Fruit fly (Drosophila melanogaster): Measurements from ENCODE around the gene nrv1.

nrv1 gene

dm6 chr2L:6797408-6797807 lies 10.7 kb upstream of the nrv1 start (continued):
- TF ChIP-seq Sry-δ (GFP tag; optimal IDR thresholded peaks at IDR 0.05), result peak; percentile 53
- TF ChIP-seq CG8281 (tag; optimal IDR thresholded peaks at IDR 0.05), result no peak
- peak in 1 of 2 experiments; percentile 42 for TF ChIP-seq Pdp1 (GFP tag; optimal IDR thresholded peaks at IDR 0.05)
- no peak for TF ChIP-seq Awh (GFP tag; IDR thresholded peaks at IDR 0.05)
- no peak for TF ChIP-seq aop (GFP tag; IDR thresholded peaks at IDR 0.05)
- TF ChIP-seq CG16779 (GFP tag; IDR thresholded peaks at IDR 0.05), result peak; percentile 40; the same call in 1 of the 2 replicates
- peak; percentile 54; the same call in 2 of the 3 replicates for TF ChIP-seq dysf (GFP tag; IDR thresholded peaks at IDR 0.05)
- TF ChIP-seq pros (GFP tag; optimal IDR thresholded peaks at IDR 0.05), result no peak
- TF ChIP-seq Scr (GFP tag; IDR thresholded peaks at IDR 0.05; ENCODE audit: partially characterized antibody), result peak; percentile 41; the same call in 1 of the 2 replicates
- TF ChIP-seq otp (GFP tag; IDR thresholded peaks at IDR 0.05), result no peak
- TF ChIP-seq abd-A (tag; optimal IDR thresholded peaks at IDR 0.05), result no peak
- TF ChIP-seq schlank (tag; optimal IDR thresholded peaks at IDR 0.05), result no peak
- peak; percentile 30 for TF ChIP-seq CG12391 (tag; optimal IDR thresholded peaks at IDR 0.05)
- TF ChIP-seq Adf1 (GFP tag; IDR thresholded peaks at IDR 0.05), result no peak
- peak; percentile 59 for TF ChIP-seq CG7839 (tag; optimal IDR thresholded peaks at IDR 0.05)
- TF ChIP-seq hth (optimal IDR thresholded peaks at IDR 0.05), result no peak
- no peak for TF ChIP-seq ac (GFP tag; optimal IDR thresholded peaks at IDR 0.05)
- no peak for TF ChIP-seq CG12155 (GFP tag; optimal IDR thresholded peaks at IDR 0.05)
- peak; percentile 47 for TF ChIP-seq Sox102F (GFP tag; optimal IDR thresholded peaks at IDR 0.05)
- TF ChIP-seq HHEX (GFP tag; optimal IDR thresholded peaks at IDR 0.05), result no peak
- no peak for TF ChIP-seq salm (tag; optimal IDR thresholded peaks at IDR 0.05)
- TF ChIP-seq dati (GFP tag; IDR thresholded peaks at IDR 0.05), result no peak
- peak; percentile 71 for TF ChIP-seq CG15514 (GFP tag; optimal IDR thresholded peaks at IDR 0.05)
- TF ChIP-seq bsh (GFP tag; optimal IDR thresholded peaks at IDR 0.05), result peak in 1 of 2 experiments; percentile 9
- TF ChIP-seq CG16813 (GFP tag; IDR thresholded peaks at IDR 0.05; ENCODE audit: partially characterized antibody), result peak; percentile 41; the same call in 1 of the 3 replicates
- TF ChIP-seq grau (tag; optimal IDR thresholded peaks at IDR 0.05), result peak; percentile 52
- TF ChIP-seq trem (tag; optimal IDR thresholded peaks at IDR 0.05), result peak; percentile 66
- no peak for TF ChIP-seq rib (GFP tag; IDR thresholded peaks at IDR 0.05)
- TF ChIP-seq CG7271 (tag; optimal IDR thresholded peaks at IDR 0.05), result no peak
- no peak for TF ChIP-seq hb (GFP tag; IDR thresholded peaks at IDR 0.05; ENCODE audit: partially characterized antibody)
- no peak for TF ChIP-seq Ravus (GFP tag; IDR thresholded peaks at IDR 0.05)
- TF ChIP-seq CrebB (tag; optimal IDR thresholded peaks at IDR 0.05), result no peak
- peak; percentile 2 for TF ChIP-seq scrt (GFP tag; optimal IDR thresholded peaks at IDR 0.05)
- TF ChIP-seq PHDP (tag; optimal IDR thresholded peaks at IDR 0.05), result peak; percentile 27
- no peak for TF ChIP-seq sens-2 (GFP tag; IDR thresholded peaks at IDR 0.05)
- TF ChIP-seq ab (GFP tag; optimal IDR thresholded peaks at IDR 0.05), result no peak
- no peak for TF ChIP-seq Hey (tag; optimal IDR thresholded peaks at IDR 0.05)
- no peak for TF ChIP-seq YL-1 (GFP tag; optimal IDR thresholded peaks at IDR 0.05)
- TF ChIP-seq CG3163 (GFP tag; optimal IDR thresholded peaks at IDR 0.05), result no peak
- peak in 1 of 3 experiments; percentile 47 for TF ChIP-seq Stat92E (GFP tag; optimal IDR thresholded peaks at IDR 0.05)
- TF ChIP-seq CG14667 (GFP tag; IDR thresholded peaks at IDR 0.05), result no peak
- TF ChIP-seq fru (optimal IDR thresholded peaks at IDR 0.05), result no peak
- no peak for TF ChIP-seq zen2 (GFP tag; IDR thresholded peaks at IDR 0.05; ENCODE audit: partially characterized antibody)
- TF ChIP-seq Fer2 (tag; optimal IDR thresholded peaks at IDR 0.05), result no peak
- peak; percentile 43; the same call in 1 of the 2 replicates for TF ChIP-seq bbx (GFP tag; IDR thresholded peaks at IDR 0.05; ENCODE audit: partially characterized antibody)
- peak; percentile 57 for TF ChIP-seq BEAF-32 (GFP tag; optimal IDR thresholded peaks at IDR 0.05)
- 0 out of 3 replicates have a peak, but pooled peaks have one; percentile 17 for TF ChIP-seq CG34224 (GFP tag; IDR thresholded peaks at IDR 0.05; ENCODE audit: partially characterized antibody)
- no peak for TF ChIP-seq Nf-YA (GFP tag; IDR thresholded peaks at IDR 0.05)
- TF ChIP-seq CG10979 (tag; optimal IDR thresholded peaks at IDR 0.05), result peak; percentile 31
- no peak for TF ChIP-seq CG17328 (GFP tag; IDR thresholded peaks at IDR 0.05)
